Fruit fly (Drosophila melanogaster) whole organism, adult: Measurements from ENCODE around the gene CG5214.

Source experiments
- CG11617 ChIP-seq: fragments of 200-800 bp; sonication (Bioruptor generic); optimal IDR thresholded peaks from 2 replicates; lab custom pipeline; 2017; ENCODE audit warnings: mild to moderate bottlenecking, missing biosample characterization, missing genetic modification reagents, missing genetic modification characterization
- CG12768 ChIP-seq: fragments of 200-800 bp; sonication (Bioruptor generic); optimal IDR thresholded peaks from 2 replicates; lab custom pipeline; 2017; ENCODE audit warnings: missing biosample characterization, missing genetic modification characterization, mild to moderate bottlenecking, moderate library complexity, missing genetic modification reagents
- CG14711 ChIP-seq: fragments of 200-800 bp; sonication (Bioruptor generic); optimal IDR thresholded peaks from 2 replicates; lab custom pipeline; 2018; ENCODE audit warnings: missing biosample characterization, mild to moderate bottlenecking, missing genetic modification characterization, moderate library complexity
- CG33017 ChIP-seq: fragments of 200-800 bp; sonication (Bioruptor generic); optimal IDR thresholded peaks from 2 replicates; lab custom pipeline; 2018; ENCODE audit warnings: missing biosample characterization, mild to moderate bottlenecking, missing genetic modification characterization, moderate library complexity
- CG5204 ChIP-seq: fragments of 200-800 bp; sonication (Bioruptor generic); optimal IDR thresholded peaks from 2 replicates; lab custom pipeline; 2016; ENCODE audit warnings: missing biosample characterization, missing genetic modification characterization
- CG7045 ChIP-seq: fragments of 200-800 bp; sonication (Bioruptor generic); optimal IDR thresholded peaks from 2 replicates; lab custom pipeline; 2017; ENCODE audit warnings: missing biosample characterization, mild to moderate bottlenecking, missing genetic modification characterization
- CG7101 ChIP-seq: fragments of 200-800 bp; sonication (Bioruptor generic); optimal IDR thresholded peaks from 2 replicates; lab custom pipeline; 2018; ENCODE audit warnings: missing biosample characterization, mild to moderate bottlenecking, missing genetic modification characterization, moderate library complexity
- Mnt ChIP-seq: fragments of 200-800 bp; sonication (Bioruptor generic); optimal IDR thresholded peaks from 2 replicates; lab custom pipeline; 2016; ENCODE audit warnings: missing biosample characterization, mild to moderate bottlenecking, missing genetic modification characterization
- bab1 ChIP-seq: fragments of 200-800 bp; sonication (Bioruptor generic); optimal IDR thresholded peaks from 3 replicates; lab custom pipeline; 2019; ENCODE audit warnings: missing biosample characterization, mild to moderate bottlenecking, missing genetic modification characterization, moderate library complexity
- cic ChIP-seq: fragments of 200-800 bp; sonication (Bioruptor generic); optimal IDR thresholded peaks from 2 replicates; lab custom pipeline; 2017; ENCODE audit warnings: missing biosample characterization, mild to moderate bottlenecking, missing genetic modification characterization, moderate library complexity
- kay ChIP-seq: fragments of 200-800 bp; sonication (Bioruptor generic); peaks from one replicate; lab custom pipeline; 2016; ENCODE audit warnings: missing biosample characterization, missing genetic modification characterization, borderline replicate concordance
- ovo ChIP-seq: fragments of 200-800 bp; sonication (Bioruptor generic); optimal IDR thresholded peaks from 2 replicates; lab custom pipeline; 2016; ENCODE audit warnings: missing biosample characterization, missing genetic modification characterization
- pad ChIP-seq: fragments of 200-800 bp; sonication (Bioruptor generic); optimal IDR thresholded peaks from 3 replicates; lab custom pipeline; 2017; ENCODE audit warnings: missing biosample characterization, missing genetic modification characterization, mild to moderate bottlenecking, moderate library complexity, missing genetic modification reagents
- tj ChIP-seq: fragments of 200-800 bp; sonication (Bioruptor generic); optimal IDR thresholded peaks from 3 replicates; lab custom pipeline; 2017; ENCODE audit warnings: missing biosample characterization, mild to moderate bottlenecking, missing genetic modification characterization, moderate library complexity

DNA sequence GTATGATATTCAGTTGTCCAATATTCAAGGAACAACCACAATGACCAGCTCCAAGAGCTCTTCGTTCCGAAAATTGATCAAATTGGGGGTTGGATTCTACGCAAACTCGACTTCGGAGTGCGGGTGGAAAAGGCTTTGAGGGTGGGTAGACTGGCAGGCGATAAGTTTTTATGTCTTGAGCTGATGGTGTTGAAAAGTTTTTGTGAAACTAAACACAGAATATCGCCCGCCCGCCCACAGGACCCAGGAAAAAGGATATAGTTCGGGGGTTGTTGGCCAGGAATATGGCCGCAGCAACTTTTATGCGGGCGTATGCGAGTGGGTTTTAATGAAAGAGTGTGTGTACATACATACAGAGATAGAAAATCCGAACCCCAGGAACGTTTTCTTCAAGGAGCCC lies 19.5 kb downstream of the CG5214 start:
- TF ChIP-seq tj (no peak), CG33017 (tag; lab: Kevin White, UChicago) (no peak), CG11617 (no peak), pad (no peak), CG12768 (GFP tag; lab: Kevin White, UChicago) (no peak), cic (GFP tag; lab: Kevin White, UChicago) (no peak), CG5204 (GFP tag; lab: Kevin White, UChicago) (no peak), bab1 (GFP tag; lab: Kevin White, UChicago) (no peak), CG7045 (GFP tag; lab: Kevin White, UChicago) (no peak), kay (GFP tag; lab: Kevin White, UChicago) (no peak), ovo (GFP tag; lab: Kevin White, UChicago) (no peak), Mnt (GFP tag; lab: Kevin White, UChicago) (no peak), CG7101 (tag; lab: Kevin White, UChicago) (no peak), CG14711 (tag; lab: Kevin White, UChicago) (no peak)
